Worm (Caenorhabditis elegans) whole organism, L4 larva: ENCODE results near the gene cmk-1.

Source experiments
- F10B5.3 ChIP-seq: sonication (generic microtip); optimal IDR thresholded peaks from 2 replicates; lab custom pipeline; 2016; ENCODE audit warnings: mild to moderate bottlenecking, missing genetic modification characterization, missing compliant biosample characterization
- F49E8.2 ChIP-seq: sonication (generic microtip); optimal IDR thresholded peaks from 2 replicates; lab custom pipeline; 2016; ENCODE audit warnings: missing compliant biosample characterization, mild to moderate bottlenecking, missing genetic modification characterization, borderline replicate concordance
- Y105C5A.15 ChIP-seq: fragments of 200-800 bp; sonication (Bioruptor generic); IDR thresholded peaks from 2 replicates; pipeline ENCODE4 v1.3.6; 2022; ENCODE audit warnings: missing genetic modification characterization, missing compliant biosample characterization
- ZK546.5 ChIP-seq, 2 experiments: sonication (generic microtip); optimal IDR thresholded peaks; 2 replicates each; lab custom pipeline; 2017; ENCODE audit warnings: missing biosample characterization in 2 of 2, missing genetic modification characterization in 2 of 2
- egl-27 ChIP-seq: sonication (generic microtip); optimal IDR thresholded peaks from 3 replicates; lab custom pipeline; 2017; ENCODE audit warnings: missing biosample characterization, missing genetic modification reagents, missing genetic modification characterization
- egl-43 ChIP-seq: fragments of 200-800 bp; sonication (Bioruptor generic); IDR thresholded peaks from 2 replicates; pipeline ENCODE4 v1.3.6; 2022; ENCODE audit warnings: missing genetic modification reagents, missing genetic modification characterization, missing compliant biosample characterization
- madf-9 ChIP-seq: fragments of 200-800 bp; sonication (Bioruptor generic); conservative IDR thresholded peaks from 2 replicates; pipeline ENCODE4 v1.3.6; 2022; ENCODE audit warnings: missing genetic modification reagents, missing genetic modification characterization, missing compliant biosample characterization
- nhr-237 ChIP-seq: sonication (generic microtip); optimal IDR thresholded peaks from 2 replicates; lab custom pipeline; 2017; ENCODE audit warnings: missing biosample characterization, missing genetic modification characterization

ce11 chrIV:1816238-1816637 is 8.0 kb upstream of the cmk-1 start:
- no peak for TF ChIP-seq egl-43 (GFP tag; lab: Robert Waterston, UW)
- no peak for TF ChIP-seq ZK546.5 (tag; optimal IDR thresholded peaks at IDR 0.05; lab: Kevin White, UChicago)
- TF ChIP-seq nhr-237 (tag; lab: Kevin White, UChicago), result no peak
- TF ChIP-seq F49E8.2, result no peak
- no peak for TF ChIP-seq egl-27
- no peak for TF ChIP-seq F10B5.3 (tag; lab: Kevin White, UChicago)
- no peak for TF ChIP-seq Y105C5A.15 (GFP tag; lab: Robert Waterston, UW)
- TF ChIP-seq madf-9, result no peak
